Fruit fly (Drosophila melanogaster): Measurements from ENCODE around the gene Culd.

- TF ChIP-seq CG8478 (optimal IDR thresholded peaks at IDR 0.05): no peak
- TF ChIP-seq CTCF (optimal IDR thresholded peaks at IDR 0.05): no peak
These were observed 15.9 kb upstream of the Culd start, which contains the start of gene ImpE1 for dm6 chr3L:8372035-8372434.
